Fruit fly (Drosophila melanogaster) whole organism, embryonic: ENCODE results near the gene CG16753.

Source experiments
- Bgb ChIP-seq: fragments of 200-800 bp; sonication (Bioruptor generic); IDR thresholded peaks from 2 replicates; pipeline ENCODE4 v1.3.6; 2022; ENCODE audit warnings: missing biosample characterization, missing genetic modification characterization; ENCODE audit not compliant: partially characterized antibody
- Blimp-1 ChIP-seq: fragments of 200-800 bp; sonication (Bioruptor generic); optimal IDR thresholded peaks from 3 replicates; lab custom pipeline; 2018; ENCODE audit warnings: missing biosample characterization, missing genetic modification characterization, mild to moderate bottlenecking, moderate library complexity, missing genetic modification reagents
- CG10462 ChIP-seq: fragments of 200-800 bp; sonication (Bioruptor generic); optimal IDR thresholded peaks from 2 replicates; lab custom pipeline; 2016; ENCODE audit warnings: missing biosample characterization, missing genetic modification characterization
- CG10543 ChIP-seq: fragments of 200-800 bp; sonication (Bioruptor generic); optimal IDR thresholded peaks from 3 replicates; lab custom pipeline; 2017; ENCODE audit warnings: missing biosample characterization, mild to moderate bottlenecking, missing genetic modification characterization, moderate library complexity
- CG12104 ChIP-seq: fragments of 200-800 bp; sonication (Bioruptor generic); optimal IDR thresholded peaks from 3 replicates; lab custom pipeline; 2016; ENCODE audit warnings: missing biosample characterization, missing genetic modification characterization
- CG12155 ChIP-seq: fragments of 200-800 bp; sonication (Bioruptor generic); optimal IDR thresholded peaks from 3 replicates; lab custom pipeline; 2016; ENCODE audit warnings: missing biosample characterization, missing genetic modification characterization
- CG12219 ChIP-seq: fragments of 200-800 bp; sonication (Bioruptor generic); optimal IDR thresholded peaks from 3 replicates; lab custom pipeline; 2018; ENCODE audit warnings: missing biosample characterization, mild to moderate bottlenecking, missing genetic modification characterization
- CG14050 ChIP-seq: fragments of 200-800 bp; sonication (Bioruptor generic); IDR thresholded peaks from 3 replicates; pipeline ENCODE4 v1.3.6; 2022; ENCODE audit warnings: missing biosample characterization, missing genetic modification characterization
- CG17359 ChIP-seq: fragments of 200-800 bp; sonication (Bioruptor generic); optimal IDR thresholded peaks from 3 replicates; lab custom pipeline; 2018; ENCODE audit warnings: missing biosample characterization, mild to moderate bottlenecking, missing genetic modification characterization, moderate library complexity
- CG2199 ChIP-seq: fragments of 200-800 bp; sonication (Bioruptor generic); IDR thresholded peaks from 3 replicates; pipeline ENCODE4 v1.3.6; 2022; ENCODE audit warnings: missing biosample characterization, missing genetic modification characterization
- CG34376 ChIP-seq: fragments of 200-800 bp; sonication (Bioruptor generic); optimal IDR thresholded peaks from 2 replicates; lab custom pipeline; 2018; ENCODE audit warnings: missing biosample characterization, mild to moderate bottlenecking, missing genetic modification characterization
- CG4282 ChIP-seq: fragments of 200-800 bp; sonication (Bioruptor generic); optimal IDR thresholded peaks from 2 replicates; lab custom pipeline; 2016; ENCODE audit warnings: missing biosample characterization, missing genetic modification characterization
- CG7357 ChIP-seq: fragments of 200-800 bp; sonication (Bioruptor generic); IDR thresholded peaks from 3 replicates; pipeline ENCODE4 v1.3.6; 2022; ENCODE audit warnings: missing biosample characterization, missing genetic modification characterization
- CG8924 ChIP-seq: fragments of 200-800 bp; optimal IDR thresholded peaks from 3 replicates; lab custom pipeline; 2019; ENCODE audit warnings: missing biosample characterization, mild to moderate bottlenecking, missing genetic modification characterization, moderate library complexity
- CrebB ChIP-seq: fragments of 200-800 bp; sonication (Bioruptor generic); optimal IDR thresholded peaks from 3 replicates; lab custom pipeline; 2018; ENCODE audit warnings: missing biosample characterization, mild to moderate bottlenecking, missing genetic modification characterization
- Dad ChIP-seq: fragments of 200-800 bp; sonication (Bioruptor generic); optimal IDR thresholded peaks from 3 replicates; lab custom pipeline; 2016; ENCODE audit warnings: missing biosample characterization, missing genetic modification characterization
- Deaf1 ChIP-seq: fragments of 200-800 bp; optimal IDR thresholded peaks from 3 replicates; lab custom pipeline; 2019; ENCODE audit warnings: missing biosample characterization, mild to moderate bottlenecking, missing genetic modification characterization, moderate library complexity
- Dfd ChIP-seq, 2 experiments: fragments of >200 bp; optimal IDR thresholded peaks; 2 replicates each; lab custom pipeline; 2017; ENCODE audit warnings: missing biosample characterization in 2 of 2, missing genetic modification characterization in 2 of 2
- Dip3 ChIP-seq: fragments of 200-800 bp; sonication (Bioruptor generic); optimal IDR thresholded peaks from 3 replicates; lab custom pipeline; 2016; ENCODE audit warnings: missing biosample characterization, missing genetic modification characterization
- Hr51 ChIP-seq, 2 experiments: fragments of 200-800 bp; sonication (Bioruptor generic); optimal IDR thresholded peaks; 2 replicates in 1 of 2; 3 replicates in 1 of 2; lab custom pipeline; 2016 to 2018; ENCODE audit warnings: missing biosample characterization in 2 of 2, missing genetic modification characterization in 2 of 2, mild to moderate bottlenecking in 1 of 2, moderate library complexity in 1 of 2
- Med ChIP-seq: fragments of 200-800 bp; sonication (Bioruptor generic); peaks from one replicate; lab custom pipeline; 2016; ENCODE audit warnings: missing biosample characterization, missing genetic modification characterization, mild to moderate bottlenecking, inconsistent platforms, moderate library complexity
- Nf-YB ChIP-seq: fragments of 200-800 bp; sonication (Bioruptor generic); optimal IDR thresholded peaks from 3 replicates; lab custom pipeline; 2019; ENCODE audit warnings: missing biosample characterization, mild to moderate bottlenecking, missing genetic modification characterization, moderate library complexity
- Oaz ChIP-seq: fragments of 200-800 bp; sonication (Bioruptor generic); IDR thresholded peaks from 2 replicates; pipeline ENCODE4 v1.3.6; 2022; ENCODE audit warnings: missing biosample characterization, missing genetic modification characterization
- Pdp1 ChIP-seq, 2 experiments: fragments of 200-800 bp; sonication (Bioruptor generic); optimal IDR thresholded peaks; 3 replicates each; lab custom pipeline; 2016; ENCODE audit warnings: missing biosample characterization in 2 of 2, missing genetic modification characterization in 2 of 2, mild to moderate bottlenecking in 1 of 2, moderate library complexity in 1 of 2
- Sin3A ChIP-seq: fragments of >200 bp; optimal IDR thresholded peaks from 2 replicates; lab custom pipeline; 2018
- TFAM ChIP-seq: fragments of 200-800 bp; sonication (Bioruptor generic); optimal IDR thresholded peaks from 2 replicates; lab custom pipeline; 2017; ENCODE audit warnings: missing biosample characterization, missing genetic modification characterization, inconsistent platforms
- ara ChIP-seq: fragments of 200-800 bp; sonication (Bioruptor generic); IDR thresholded peaks from 2 replicates; pipeline ENCODE4 v1.3.6; 2022; ENCODE audit warnings: missing biosample characterization, missing genetic modification characterization
- bbx ChIP-seq: fragments of 200-800 bp; sonication (Bioruptor generic); IDR thresholded peaks from 2 replicates; pipeline ENCODE4 v1.3.6; 2022; ENCODE audit warnings: missing biosample characterization, missing genetic modification characterization; ENCODE audit not compliant: partially characterized antibody
- chif ChIP-seq, 2 experiments: fragments of 200-800 bp; sonication (Bioruptor generic); optimal IDR thresholded peaks; 3 replicates each; lab custom pipeline; 2016; ENCODE audit warnings: missing biosample characterization in 2 of 2, missing genetic modification characterization in 2 of 2
- chn ChIP-seq: fragments of 200-800 bp; sonication (Bioruptor generic); optimal IDR thresholded peaks from 2 replicates; lab custom pipeline; 2016; ENCODE audit warnings: missing biosample characterization, missing genetic modification characterization
- danr ChIP-seq: fragments of 200-800 bp; sonication (Bioruptor generic); IDR thresholded peaks from 2 replicates; pipeline ENCODE4 v1.3.6; 2022; ENCODE audit warnings: missing biosample characterization, missing genetic modification characterization
- dmrt11E ChIP-seq: fragments of 200-800 bp; sonication (Bioruptor generic); optimal IDR thresholded peaks from 3 replicates; lab custom pipeline; 2018; ENCODE audit warnings: missing biosample characterization, mild to moderate bottlenecking, missing genetic modification characterization, moderate library complexity
- eyg ChIP-seq: fragments of 200-800 bp; sonication (Bioruptor generic); optimal IDR thresholded peaks from 3 replicates; lab custom pipeline; 2016; ENCODE audit warnings: missing biosample characterization, missing genetic modification characterization
- fd96Cb ChIP-seq: fragments of 200-800 bp; sonication (Bioruptor generic); optimal IDR thresholded peaks from 2 replicates; lab custom pipeline; 2018; ENCODE audit warnings: missing biosample characterization, mild to moderate bottlenecking, missing genetic modification characterization, moderate library complexity
- fu2 ChIP-seq: fragments of 200-800 bp; sonication (Bioruptor generic); optimal IDR thresholded peaks from 2 replicates; lab custom pipeline; 2016; ENCODE audit warnings: missing biosample characterization, missing genetic modification characterization
- gfzf ChIP-seq: fragments of 200-800 bp; sonication (Bioruptor generic); optimal IDR thresholded peaks from 2 replicates; lab custom pipeline; 2016; ENCODE audit warnings: missing biosample characterization, mild to moderate bottlenecking, missing genetic modification characterization, moderate library complexity
- gsb ChIP-seq: fragments of 200-800 bp; sonication (Bioruptor generic); IDR thresholded peaks from 2 replicates; pipeline ENCODE4 v1.3.6; 2022; ENCODE audit warnings: missing biosample characterization, missing genetic modification characterization
- gsb-n ChIP-seq: fragments of 200-800 bp; sonication (Bioruptor generic); optimal IDR thresholded peaks from 3 replicates; lab custom pipeline; 2018; ENCODE audit warnings: missing biosample characterization, mild to moderate bottlenecking, missing genetic modification characterization
- gt ChIP-seq: fragments of 200-800 bp; sonication (Bioruptor generic); IDR thresholded peaks from 2 replicates; pipeline ENCODE4 v1.3.6; 2022; ENCODE audit warnings: missing biosample characterization, missing genetic modification characterization
- maf-S ChIP-seq: fragments of 200-800 bp; sonication (Bioruptor generic); optimal IDR thresholded peaks from 2 replicates; lab custom pipeline; 2016; ENCODE audit warnings: missing biosample characterization, missing genetic modification characterization
- peb ChIP-seq: fragments of 200-800 bp; sonication (Bioruptor generic); IDR thresholded peaks from 2 replicates; pipeline ENCODE4 v1.3.6; 2022; ENCODE audit warnings: missing biosample characterization, missing genetic modification characterization
- pho ChIP-seq: fragments of 200-800 bp; sonication (Bioruptor generic); optimal IDR thresholded peaks from 2 replicates; lab custom pipeline; 2016; ENCODE audit warnings: missing biosample characterization, missing genetic modification characterization
- pnt ChIP-seq: fragments of 200-800 bp; sonication (Bioruptor generic); optimal IDR thresholded peaks from 3 replicates; lab custom pipeline; 2016; ENCODE audit warnings: missing biosample characterization, missing genetic modification characterization
- sc ChIP-seq, 3 experiments: fragments of >200 bp in 2 of 3; fragments of 200-800 bp in 1 of 3; sonication (Bioruptor generic) in 1 of 3; optimal IDR thresholded peaks; 2 replicates in 2 of 3; 3 replicates in 1 of 3; lab custom pipeline; 2017; ENCODE audit warnings: mild to moderate bottlenecking in 1 of 3, missing biosample characterization in 1 of 3, missing genetic modification characterization in 1 of 3, missing genetic modification reagents in 1 of 3
- slbo ChIP-seq: fragments of 200-800 bp; sonication (Bioruptor generic); IDR thresholded peaks from 2 replicates; pipeline ENCODE4 v1.3.6; 2022; ENCODE audit warnings: missing biosample characterization, missing genetic modification characterization
- sr ChIP-seq: fragments of 200-800 bp; sonication (Bioruptor generic); IDR thresholded peaks from 3 replicates; pipeline ENCODE4 v1.3.6; 2022; ENCODE audit warnings: missing biosample characterization, missing genetic modification characterization
- tup ChIP-seq: fragments of 200-800 bp; sonication (Bioruptor generic); optimal IDR thresholded peaks from 2 replicates; lab custom pipeline; 2016; ENCODE audit warnings: missing biosample characterization, mild to moderate bottlenecking, missing genetic modification characterization, moderate library complexity
- wek ChIP-seq: fragments of 200-800 bp; sonication (Bioruptor generic); optimal IDR thresholded peaks from 3 replicates; lab custom pipeline; 2018; ENCODE audit warnings: missing biosample characterization, mild to moderate bottlenecking, missing genetic modification characterization, moderate library complexity
- z ChIP-seq: fragments of 200-800 bp; sonication (Bioruptor generic); IDR thresholded peaks from 3 replicates; pipeline ENCODE4 v1.3.6; 2022; ENCODE audit warnings: missing biosample characterization, missing genetic modification characterization

Gene CG16753

dm6 chr3L:3081966-3082516 is 27.2 kb downstream of the CG16753 start (continued):
- TF ChIP-seq CG7357 (no peak), Dip3 (GFP tag; lab: Kevin White, UChicago) (no peak), CG10543 (peak; percentile 38), Pdp1 (GFP tag; optimal IDR thresholded peaks at IDR 0.05; lab: Kevin White, UChicago) (no peak), Bgb (GFP tag; lab: Robert Waterston, UW) (no peak), peb (GFP tag; lab: Robert Waterston, UW) (no peak), CG10462 (GFP tag; lab: Kevin White, UChicago) (no peak), CG17359 (tag; lab: Kevin White, UChicago) (no peak), gfzf (GFP tag; lab: Kevin White, UChicago) (no peak), Sin3A (lab: Kevin White, UChicago) (no peak), wek (GFP tag; lab: Kevin White, UChicago) (no peak), pho (GFP tag; lab: Kevin White, UChicago) (no peak), sc (optimal IDR thresholded peaks at IDR 0.05; lab: Kevin White, UChicago) (no peak), sc (GFP tag; optimal IDR thresholded peaks at IDR 0.05; lab: Kevin White, UChicago) (no peak), CG34376 (GFP tag; lab: Kevin White, UChicago) (peak; percentile 25), maf-S (GFP tag; lab: Kevin White, UChicago) (no peak), gsb (GFP tag; lab: Robert Waterston, UW) (no peak), bbx (0 out of 2 replicates have a peak, but pooled peaks have one; percentile 9), chn (GFP tag; lab: Kevin White, UChicago) (no peak), CG12219 (GFP tag; lab: Kevin White, UChicago) (no peak), sr (GFP tag; lab: Robert Waterston, UW) (no peak)

dm6 chr3L:3083329-3084083 is 28.6 kb downstream of the CG16753 start:
- TF ChIP-seq Med (peak; percentile 88), fd96Cb (peak; percentile 3), danr (GFP tag; lab: Robert Waterston, UW) (no peak), CG8924 (tag; lab: Kevin White, UChicago) (peak; percentile 24), Nf-YB (GFP tag; lab: Kevin White, UChicago) (no peak), z (GFP tag; lab: Robert Waterston, UW) (peak; percentile 80), Hr51 (GFP tag; optimal IDR thresholded peaks at IDR 0.05; lab: Kevin White, UChicago) (peak in 1 of 2 experiments; percentile 54), CG12155 (GFP tag; lab: Kevin White, UChicago) (no peak), CG14050 (GFP tag; lab: Robert Waterston, UW) (no peak), eyg (GFP tag; lab: Kevin White, UChicago) (no peak), Oaz (GFP tag; lab: Robert Waterston, UW) (no peak), Dfd (GFP tag; optimal IDR thresholded peaks at IDR 0.05; lab: Kevin White, UChicago) (no peak), gt (no peak), ara (GFP tag; lab: Robert Waterston, UW) (peak; percentile 82), slbo (GFP tag; lab: Robert Waterston, UW) (no peak), CG4282 (GFP tag; lab: Kevin White, UChicago) (no peak), chif (GFP tag; optimal IDR thresholded peaks at IDR 0.05; lab: Kevin White, UChicago) (peak; percentile 13 to 28), gsb-n (peak; percentile 23), Blimp-1 (GFP tag; lab: Kevin White, UChicago) (peak; percentile 71), CrebB (peak; percentile 78), dmrt11E (peak; percentile 54), Dad (GFP tag; lab: Kevin White, UChicago) (no peak), pnt (GFP tag; lab: Kevin White, UChicago) (peak; percentile 53), CG12104 (no peak), TFAM (GFP tag; lab: Kevin White, UChicago) (peak; percentile 47), fu2 (no peak), tup (GFP tag; lab: Kevin White, UChicago) (peak; percentile 57), CG2199 (GFP tag; lab: Robert Waterston, UW) (peak; percentile 91; the same call in 2 of the 3 replicates), Deaf1 (no peak)
